Fruit fly (Drosophila melanogaster): ENCODE results near the gene tau.

DNA sequence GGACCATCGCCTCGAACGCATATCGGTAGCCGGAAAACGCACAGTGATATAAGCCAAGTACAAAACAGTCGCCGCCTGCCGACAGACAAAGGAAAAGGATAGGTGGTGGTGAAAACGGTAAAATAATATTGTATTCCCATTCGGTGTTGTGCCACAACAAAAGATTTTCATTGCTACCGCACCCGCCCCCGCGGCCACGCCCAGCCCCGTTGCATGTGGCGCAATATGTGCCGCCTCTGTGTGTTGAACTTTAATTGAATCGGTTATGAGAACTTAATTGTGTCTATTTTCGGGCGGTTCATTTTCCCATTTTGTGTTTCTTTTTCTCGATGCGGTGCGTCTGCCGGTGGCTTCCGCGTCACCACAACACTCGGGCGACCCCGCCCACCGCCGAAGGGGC is 20.1 kb downstream of the tau start:
- TF ChIP-seq usp (GFP tag; optimal IDR thresholded peaks at IDR 0.05) (no peak), pan (optimal IDR thresholded peaks at IDR 0.05) (no peak), CG8478 (optimal IDR thresholded peaks at IDR 0.05) (no peak), EcR (GFP tag; optimal IDR thresholded peaks at IDR 0.05) (no peak), psq (optimal IDR thresholded peaks at IDR 0.05) (no peak)

All from whole organism.